Worm (Caenorhabditis elegans) whole organism, L1 larva: ENCODE data around the gene fbxa-197.

ENCODE experiments used
- dpl-1 ChIP-seq, 3 experiments: fragments of 150-350 bp in 2 of 3; sonication (generic microtip) in 1 of 3; optimal IDR thresholded peaks; 2 replicates each; lab custom pipeline; 2014 to 2017; ENCODE audit warnings: missing biosample characterization in 3 of 3, missing genetic modification characterization in 3 of 3, missing genetic modification reagents in 3 of 3
- elt-3 ChIP-seq, 6 experiments: fragments of 150-350 bp in 1 of 6; sonication (generic microtip); optimal IDR thresholded peaks; 2 replicates each; lab custom pipeline; 2017 to 2018; ENCODE audit warnings: missing biosample characterization in 6 of 6, missing genetic modification characterization in 6 of 6, inconsistent platforms in 1 of 6
- fkh-10 ChIP-seq: sonication (generic microtip); optimal IDR thresholded peaks from 2 replicates; lab custom pipeline; 2017; ENCODE audit warnings: missing biosample characterization, missing genetic modification reagents, missing genetic modification characterization
- lin-13 ChIP-seq: fragments of 150-350 bp; optimal IDR thresholded peaks from 2 replicates; lab custom pipeline; 2014; ENCODE audit warnings: missing biosample characterization, missing genetic modification reagents, missing genetic modification characterization
- nhr-11 ChIP-seq: fragments of 150-350 bp; optimal IDR thresholded peaks from 2 replicates; lab custom pipeline; 2014; ENCODE audit warnings: missing biosample characterization, missing genetic modification characterization
- nhr-237 ChIP-seq: fragments of 150-350 bp; optimal IDR thresholded peaks from 2 replicates; lab custom pipeline; 2014; ENCODE audit warnings: missing biosample characterization, missing genetic modification characterization
- snpc-4 ChIP-seq: fragments of 150-350 bp; optimal IDR thresholded peaks from 2 replicates; lab custom pipeline; 2014; ENCODE audit warnings: missing biosample characterization, missing genetic modification characterization
- unc-30 ChIP-seq: sonication (generic microtip); optimal IDR thresholded peaks from 2 replicates; lab custom pipeline; 2017; ENCODE audit warnings: missing biosample characterization, missing genetic modification characterization
- unc-62 ChIP-seq: fragments of 150-350 bp; optimal IDR thresholded peaks from 2 replicates; lab custom pipeline; 2014; ENCODE audit warnings: missing biosample characterization, missing genetic modification reagents, missing genetic modification characterization

DNA sequence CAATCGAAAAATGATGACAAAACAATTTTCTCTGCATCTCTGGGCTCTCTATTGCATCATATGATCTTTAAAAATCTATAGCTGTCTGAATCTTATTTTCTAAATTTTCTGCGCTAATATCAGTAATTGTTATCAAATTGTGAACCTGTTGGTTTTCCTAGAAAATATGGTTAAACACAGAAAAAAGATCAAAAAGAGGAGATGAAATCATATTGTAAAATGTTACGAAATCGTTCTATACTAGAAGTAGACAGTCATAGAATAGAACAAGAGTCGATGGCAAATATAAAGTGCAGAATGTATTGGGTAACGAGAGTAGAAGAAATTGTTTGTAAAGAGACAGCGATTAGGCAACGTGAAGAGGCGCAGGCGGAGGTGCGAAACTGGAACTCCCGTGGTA is 13.2 kb downstream of the fbxa-197 start:
- TF ChIP-seq lin-13, result no peak
- TF ChIP-seq dpl-1 (GFP tag; optimal IDR thresholded peaks at IDR 0.05; lab: Kevin White, UChicago), result peak; percentile 3 to 20 (median 9)
- peak in 2 of 6 experiments; percentile 59 to 83 for TF ChIP-seq elt-3 (tag; optimal IDR thresholded peaks at IDR 0.05; lab: Kevin White, UChicago)
- no peak for TF ChIP-seq unc-30 (tag; lab: Kevin White, UChicago)
- TF ChIP-seq snpc-4 (tag; lab: Kevin White, UChicago), result no peak
- no peak for TF ChIP-seq fkh-10 (GFP tag; lab: Kevin White, UChicago)
- peak; percentile 71 for TF ChIP-seq nhr-237 (tag; lab: Kevin White, UChicago)
- peak; percentile 53 for TF ChIP-seq nhr-11 (tag; lab: Kevin White, UChicago)
- TF ChIP-seq unc-62, result no peak
